Worm (Caenorhabditis elegans) whole organism, young adult: ENCODE measurements around the gene F46C5.6.

Experiments used
- dpl-1 ChIP-seq: fragments of 150-350 bp; optimal IDR thresholded peaks from 2 replicates; lab custom pipeline; 2014; ENCODE audit warnings: missing biosample characterization, missing genetic modification reagents, missing genetic modification characterization
- gei-17 ChIP-seq: fragments of 200-800 bp; sonication (Bioruptor generic); optimal IDR thresholded peaks from 2 replicates; lab custom pipeline; 2018; ENCODE audit warnings: mild to moderate bottlenecking, missing genetic modification characterization, missing compliant biosample characterization
- hlh-12 ChIP-seq: sonication (generic microtip); optimal IDR thresholded peaks from 2 replicates; lab custom pipeline; 2016; ENCODE audit warnings: missing genetic modification characterization, missing compliant biosample characterization
- ztf-25 ChIP-seq: fragments of 200-800 bp; sonication (Bioruptor generic); IDR thresholded peaks from 2 replicates; pipeline ENCODE4 v1.3.6; 2022; ENCODE audit warnings: missing genetic modification reagents, missing genetic modification characterization, missing compliant biosample characterization

- TF ChIP-seq ztf-25 (GFP tag; lab: Robert Waterston, UW): no peak
- no peak for TF ChIP-seq hlh-12
- no peak for TF ChIP-seq dpl-1 (GFP tag; lab: Kevin White, UChicago)
- TF ChIP-seq gei-17: no peak
Observed at ce11 chrII:8853960-8854359, 9.6 kb upstream of the F46C5.6 start.
